Worm (Caenorhabditis elegans) whole organism, L3 larva: Measurements from ENCODE around the gene moa-2.

Experiments
- ZK546.5 ChIP-seq: sonication (generic microtip); optimal IDR thresholded peaks from 2 replicates; lab custom pipeline; 2017; ENCODE audit warnings: missing biosample characterization, missing genetic modification characterization
- ceh-82 ChIP-seq: fragments of 150-350 bp; optimal IDR thresholded peaks from 2 replicates; lab custom pipeline; 2014; ENCODE audit warnings: missing biosample characterization, missing genetic modification characterization
- elt-3 ChIP-seq, 3 experiments: fragments of 150-350 bp in 1 of 3; sonication (generic microtip) in 2 of 3; optimal IDR thresholded peaks; 2 replicates in 2 of 3; 4 replicates in 1 of 3; lab custom pipeline; 2014 to 2017; ENCODE audit warnings: missing biosample characterization in 3 of 3, missing genetic modification characterization in 3 of 3
- nhr-23 ChIP-seq: fragments of 150-350 bp; optimal IDR thresholded peaks from 2 replicates; lab custom pipeline; 2014; ENCODE audit warnings: missing biosample characterization, missing genetic modification reagents, missing genetic modification characterization
- nhr-25 ChIP-seq: sonication (generic microtip); optimal IDR thresholded peaks from 2 replicates; lab custom pipeline; 2017; ENCODE audit warnings: missing biosample characterization, missing genetic modification characterization
- nhr-76 ChIP-seq: fragments of 150-350 bp; sonication (generic microtip); optimal IDR thresholded peaks from 5 replicates; lab custom pipeline; 2014; ENCODE audit warnings: missing biosample characterization, missing genetic modification characterization
- nhr-77 ChIP-seq: fragments of 150-350 bp; optimal IDR thresholded peaks from 2 replicates; lab custom pipeline; 2014; ENCODE audit warnings: missing biosample characterization, missing genetic modification characterization
- pha-4 ChIP-seq: fragments of 150-350 bp; optimal IDR thresholded peaks from 2 replicates; lab custom pipeline; 2014; ENCODE audit warnings: missing biosample characterization, missing genetic modification reagents, missing genetic modification characterization
- zag-1 ChIP-seq: fragments of 150-350 bp; optimal IDR thresholded peaks from 2 replicates; lab custom pipeline; 2014; ENCODE audit warnings: missing biosample characterization, missing genetic modification characterization

DNA sequence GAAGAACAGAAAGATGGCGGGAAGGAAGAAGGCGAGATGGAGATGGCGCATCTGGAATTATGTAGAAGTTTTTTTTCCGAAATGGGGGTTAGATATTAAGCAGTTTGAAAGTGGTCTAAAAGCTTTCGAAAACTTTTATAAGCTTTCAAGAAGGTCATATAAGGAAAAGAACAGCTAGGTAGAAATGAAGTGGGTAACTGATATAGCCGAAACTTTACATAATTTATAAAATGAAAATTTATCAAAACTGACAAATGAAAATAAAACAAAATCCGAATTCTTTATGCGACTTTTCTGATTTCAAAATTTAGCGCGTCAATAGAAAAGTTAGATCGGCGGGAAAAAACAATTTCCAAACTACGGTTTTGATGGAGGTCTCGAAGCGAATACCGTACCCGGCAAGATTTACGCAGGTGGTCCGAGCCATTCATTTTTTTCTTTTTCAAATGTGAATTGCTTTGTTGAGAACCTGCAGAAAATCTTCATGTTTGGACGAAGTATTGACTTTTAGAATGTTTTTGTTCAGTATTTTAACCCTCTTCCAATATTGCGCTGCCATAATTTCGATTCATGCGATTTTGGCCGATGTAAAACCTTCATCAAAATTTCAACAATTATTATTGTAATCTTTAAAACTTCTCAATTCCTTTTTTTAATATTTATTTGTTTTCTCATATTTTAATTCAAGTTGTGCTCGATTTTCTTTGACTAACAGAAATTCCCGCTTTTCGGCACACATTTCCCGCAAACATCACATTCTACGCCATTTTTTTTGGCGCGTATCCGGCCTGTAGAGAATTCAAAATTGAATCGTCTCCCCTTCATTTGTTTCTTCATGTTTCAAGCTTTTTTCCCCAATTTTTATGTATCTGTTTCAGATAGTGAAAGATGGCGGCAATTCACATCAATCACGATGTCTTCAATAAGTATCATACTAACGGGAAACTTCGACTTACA lies 34.9 kb downstream of the moa-2 start, which contains the start of the genes F18A1.7 and rpa-1:
- TF ChIP-seq ceh-82 (no peak), pha-4 (tag; lab: Kevin White, UChicago) (peak; percentile 54), nhr-76 (no peak), elt-3 (tag; optimal IDR thresholded peaks at IDR 0.05; lab: Kevin White, UChicago) (no peak), zag-1 (tag; lab: Kevin White, UChicago) (no peak), nhr-77 (no peak), nhr-23 (tag; lab: Kevin White, UChicago) (no peak), ZK546.5 (tag; lab: Kevin White, UChicago) (no peak), nhr-25 (tag; lab: Kevin White, UChicago) (no peak)
